Worm (Caenorhabditis elegans) whole organism, L2 larva: ENCODE data around the gene soap-1.

Source experiments
- C34F6.9 ChIP-seq: fragments of 150-350 bp; optimal IDR thresholded peaks from 2 replicates; lab custom pipeline; 2014; ENCODE audit warnings: missing biosample characterization, missing genetic modification characterization
- ZK546.5 ChIP-seq: sonication (generic microtip); optimal IDR thresholded peaks from 2 replicates; lab custom pipeline; 2017; ENCODE audit warnings: missing biosample characterization, missing genetic modification characterization
- alr-1 ChIP-seq: fragments of 150-350 bp; optimal IDR thresholded peaks from 2 replicates; lab custom pipeline; 2014; ENCODE audit warnings: missing biosample characterization, missing genetic modification characterization
- aly-2 ChIP-seq: fragments of 150-350 bp; optimal IDR thresholded peaks from 2 replicates; lab custom pipeline; 2014; ENCODE audit warnings: missing biosample characterization, missing genetic modification characterization
- dmd-4 ChIP-seq: sonication (generic microtip); optimal IDR thresholded peaks from 2 replicates; lab custom pipeline; 2017; ENCODE audit warnings: missing biosample characterization, missing genetic modification characterization
- elt-1 ChIP-seq: fragments of 150-350 bp; optimal IDR thresholded peaks from 2 replicates; lab custom pipeline; 2014; ENCODE audit warnings: missing biosample characterization, missing genetic modification characterization
- elt-3 ChIP-seq: sonication (generic microtip); optimal IDR thresholded peaks from 2 replicates; lab custom pipeline; 2017; ENCODE audit warnings: missing biosample characterization, missing genetic modification characterization
- lin-11 ChIP-seq: fragments of 150-350 bp; sonication (generic microtip); optimal IDR thresholded peaks from 2 replicates; lab custom pipeline; 2014; ENCODE audit warnings: missing biosample characterization, missing genetic modification characterization, inconsistent platforms, mixed read lengths
- lin-39 ChIP-seq: fragments of 150-350 bp; optimal IDR thresholded peaks from 2 replicates; lab custom pipeline; 2014; ENCODE audit warnings: missing biosample characterization, missing genetic modification reagents, missing genetic modification characterization
- mdl-1 ChIP-seq, 2 experiments: fragments of 150-350 bp in 1 of 2; sonication (generic microtip) in 1 of 2; optimal IDR thresholded peaks; 2 replicates each; lab custom pipeline; 2017; ENCODE audit warnings: missing biosample characterization in 2 of 2, missing genetic modification characterization in 2 of 2
- nhr-10 ChIP-seq: sonication (generic microtip); optimal IDR thresholded peaks from 2 replicates; lab custom pipeline; 2017; ENCODE audit warnings: missing biosample characterization, missing genetic modification characterization
- nhr-23 ChIP-seq: fragments of 150-350 bp; optimal IDR thresholded peaks from 2 replicates; lab custom pipeline; 2014; ENCODE audit warnings: missing biosample characterization, missing genetic modification reagents, missing genetic modification characterization

ce11 chrV:7223152-7223551, 8.4 kb upstream of the soap-1 start, which contains the start of gene C13F10.7:
- no peak for TF ChIP-seq lin-11
- no peak for TF ChIP-seq elt-3 (tag; lab: Kevin White, UChicago)
- TF ChIP-seq ZK546.5 (tag; lab: Kevin White, UChicago), result no peak
- TF ChIP-seq C34F6.9 (tag; lab: Kevin White, UChicago), result no peak
- no peak for TF ChIP-seq alr-1 (tag; lab: Kevin White, UChicago)
- no peak for TF ChIP-seq nhr-10 (tag; lab: Kevin White, UChicago)
- TF ChIP-seq dmd-4, result no peak
- TF ChIP-seq elt-1 (tag; lab: Kevin White, UChicago), result no peak
- no peak for TF ChIP-seq aly-2 (tag; lab: Kevin White, UChicago)
- TF ChIP-seq lin-39 (tag; lab: Kevin White, UChicago), result no peak
- no peak for TF ChIP-seq mdl-1 (tag; optimal IDR thresholded peaks at IDR 0.05; lab: Kevin White, UChicago)
- no peak for TF ChIP-seq nhr-23 (tag; lab: Kevin White, UChicago)
